Worm (Caenorhabditis elegans): ENCODE measurements around the gene ZK892.3.

DNA sequence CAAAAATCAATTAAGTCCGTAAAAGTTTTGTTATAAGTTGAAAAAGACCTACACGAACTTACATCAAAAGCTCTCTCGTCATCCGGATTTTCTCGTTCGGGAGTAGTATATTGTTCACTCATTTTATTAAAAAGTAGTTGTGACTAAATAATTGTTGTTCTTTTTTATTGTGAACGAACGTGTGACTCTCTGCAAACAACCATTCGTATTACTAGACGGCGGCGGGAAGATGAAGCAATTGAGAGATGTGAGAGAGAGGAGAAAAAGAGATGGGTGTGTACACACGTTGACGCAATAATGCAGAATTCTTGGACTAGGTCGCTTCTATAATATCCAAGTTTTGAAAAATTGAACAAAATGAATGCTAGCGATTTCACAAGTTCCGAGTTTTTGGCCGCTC is 43.3 kb downstream of the ZK892.3 start, which contains the start of the genes F52H3.11 and bath-38:
- TF ChIP-seq him-1 (tag; optimal IDR thresholded peaks at IDR 0.05) (no peak), W03F9.2 (tag; optimal IDR thresholded peaks at IDR 0.05) (no peak), dao-5 (tag; optimal IDR thresholded peaks at IDR 0.05) (no peak)

Data from whole organism, L4/young adult.